Fruit fly (Drosophila melanogaster): ENCODE measurements around the gene CG9263.

DNA sequence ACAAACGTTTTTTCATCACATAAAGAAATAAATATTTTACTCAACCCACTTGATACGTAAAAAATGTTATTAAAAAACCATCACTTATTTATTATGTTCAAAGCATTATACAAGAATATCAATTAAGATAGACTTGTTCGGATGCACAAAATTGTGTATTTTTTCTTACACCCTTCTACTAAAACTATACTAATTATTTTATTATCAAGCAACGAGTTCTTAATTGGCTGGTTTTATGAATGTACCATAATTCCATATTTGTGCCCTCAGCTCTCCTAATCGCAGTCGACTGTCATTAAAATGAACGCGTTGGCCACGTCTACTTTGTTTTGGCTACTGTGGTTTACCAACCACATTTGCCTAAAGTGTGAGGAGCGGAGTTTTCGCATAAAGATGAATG lies 12.7 kb downstream of the CG9263 start, which contains the start of gene CG33642:
- no peak for TF ChIP-seq CG8478 (optimal IDR thresholded peaks at IDR 0.05)
- no peak for TF ChIP-seq CTCF (optimal IDR thresholded peaks at IDR 0.05)

All from S2 (cell line).